Worm (Caenorhabditis elegans) whole organism, L3 larva: ENCODE data around the gene lgc-17.

Source experiments
- fos-1 ChIP-seq: fragments of 150-350 bp; optimal IDR thresholded peaks from 2 replicates; lab custom pipeline; 2014; ENCODE audit warnings: missing biosample characterization, missing genetic modification characterization
- nhr-237 ChIP-seq: fragments of 150-350 bp; optimal IDR thresholded peaks from 2 replicates; lab custom pipeline; 2014; ENCODE audit warnings: missing biosample characterization, missing genetic modification characterization
- ztf-4 ChIP-seq: fragments of 150-350 bp; optimal IDR thresholded peaks from 2 replicates; lab custom pipeline; 2014; ENCODE audit warnings: missing biosample characterization, missing genetic modification characterization

DNA sequence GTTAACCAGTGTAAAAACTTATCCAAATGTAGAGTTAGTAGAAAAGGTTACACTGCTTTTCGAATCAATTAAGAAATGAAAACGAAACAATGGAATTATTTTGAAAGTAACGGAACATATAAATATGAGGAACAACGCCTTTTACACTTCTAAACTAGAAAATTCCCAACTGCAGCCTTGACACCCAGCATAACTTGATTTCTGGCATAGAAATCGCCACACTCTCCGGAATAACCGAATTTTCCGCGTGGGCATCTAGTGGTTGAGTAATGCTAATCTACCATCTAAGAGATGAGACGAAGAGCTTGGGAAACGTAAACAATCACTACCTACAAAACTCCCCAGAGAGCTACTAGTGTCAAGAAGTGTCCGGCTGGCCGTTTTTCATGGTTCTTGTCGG, 40.1 kb upstream of the lgc-17 start:
- TF ChIP-seq ztf-4 (tag; lab: Kevin White, UChicago) (no peak), fos-1 (tag; lab: Kevin White, UChicago) (no peak), nhr-237 (tag; lab: Kevin White, UChicago) (no peak)
